Fruit fly (Drosophila melanogaster) whole organism, prepupa: ENCODE data around the gene chp.

Experiments
- Blimp-1 ChIP-seq: fragments of 200-800 bp; sonication (Bioruptor generic); optimal IDR thresholded peaks from 3 replicates; lab custom pipeline; 2017; ENCODE audit warnings: missing biosample characterization, missing genetic modification characterization, mild to moderate bottlenecking, moderate library complexity, missing genetic modification reagents
- CG10631 ChIP-seq: fragments of 200-800 bp; sonication (Bioruptor generic); optimal IDR thresholded peaks from 2 replicates; lab custom pipeline; 2016; ENCODE audit warnings: missing biosample characterization, missing genetic modification characterization
- CG11762 ChIP-seq: fragments of 200-800 bp; sonication (Bioruptor generic); optimal IDR thresholded peaks from 3 replicates; lab custom pipeline; 2016; ENCODE audit warnings: missing biosample characterization, missing genetic modification characterization; ENCODE audit not compliant: insufficient read depth
- CG15336 ChIP-seq: fragments of 200-800 bp; sonication (Bioruptor generic); IDR thresholded peaks from 2 replicates; pipeline ENCODE4 v1.3.6; 2022; ENCODE audit warnings: missing biosample characterization, missing genetic modification characterization
- CG16779 ChIP-seq: fragments of 200-800 bp; sonication (Bioruptor generic); optimal IDR thresholded peaks from 3 replicates; lab custom pipeline; 2017; ENCODE audit warnings: missing biosample characterization, mild to moderate bottlenecking, missing genetic modification characterization
- CG3032 ChIP-seq: fragments of 200-800 bp; optimal IDR thresholded peaks from 2 replicates; lab custom pipeline; 2019; ENCODE audit warnings: missing biosample characterization, mild to moderate bottlenecking, missing genetic modification characterization, moderate library complexity
- CG31627 ChIP-seq: fragments of 200-800 bp; sonication (Bioruptor generic); optimal IDR thresholded peaks from 3 replicates; lab custom pipeline; 2016; ENCODE audit warnings: missing biosample characterization, missing genetic modification characterization
- CG34406 ChIP-seq: fragments of 200-800 bp; sonication (Bioruptor generic); optimal IDR thresholded peaks from 3 replicates; lab custom pipeline; 2016; ENCODE audit warnings: missing biosample characterization, missing genetic modification characterization
- CG3919 ChIP-seq: fragments of 200-800 bp; sonication (Bioruptor generic); optimal IDR thresholded peaks from 3 replicates; lab custom pipeline; 2016; ENCODE audit warnings: missing biosample characterization, missing genetic modification characterization
- CG4318 ChIP-seq: fragments of 200-800 bp; sonication (Bioruptor generic); optimal IDR thresholded peaks from 3 replicates; lab custom pipeline; 2017; ENCODE audit warnings: missing biosample characterization, mild to moderate bottlenecking, missing genetic modification characterization
- CG6163 ChIP-seq: fragments of 200-800 bp; sonication (Bioruptor generic); IDR thresholded peaks from 3 replicates; pipeline ENCODE4 v1.3.6; 2022; ENCODE audit warnings: missing biosample characterization, missing genetic modification characterization
- CG6792 ChIP-seq: fragments of 200-800 bp; sonication (Bioruptor generic); optimal IDR thresholded peaks from 3 replicates; lab custom pipeline; 2016; ENCODE audit warnings: missing biosample characterization, missing genetic modification characterization
- CG6808 ChIP-seq: fragments of 200-800 bp; sonication (Bioruptor generic); optimal IDR thresholded peaks from 3 replicates; lab custom pipeline; 2017; ENCODE audit warnings: missing biosample characterization, missing genetic modification characterization, mild to moderate bottlenecking, moderate library complexity, missing genetic modification reagents
- CG7368 ChIP-seq: fragments of 200-800 bp; sonication (Bioruptor generic); optimal IDR thresholded peaks from 3 replicates; lab custom pipeline; 2016; ENCODE audit warnings: missing biosample characterization, missing genetic modification characterization
- CG8119 ChIP-seq: fragments of 200-800 bp; sonication (Bioruptor generic); IDR thresholded peaks from 3 replicates; pipeline ENCODE4 v1.3.6; 2022; ENCODE audit warnings: missing biosample characterization, missing genetic modification characterization
- Eip78C ChIP-seq: fragments of 200-800 bp; sonication (Bioruptor generic); peaks from one replicate; lab custom pipeline; 2016; ENCODE audit warnings: missing biosample characterization, missing genetic modification characterization
- Eip93F ChIP-seq: fragments of 200-800 bp; sonication (Bioruptor generic); optimal IDR thresholded peaks from 2 replicates; lab custom pipeline; 2016; ENCODE audit warnings: missing biosample characterization, mild to moderate bottlenecking, missing genetic modification characterization
- Ets96B ChIP-seq: fragments of 200-800 bp; optimal IDR thresholded peaks from 2 replicates; lab custom pipeline; 2019; ENCODE audit warnings: missing biosample characterization, mild to moderate bottlenecking, missing genetic modification characterization, moderate library complexity
- Gug ChIP-seq: fragments of 200-800 bp; sonication (Bioruptor generic); IDR thresholded peaks from 2 replicates; pipeline ENCODE4 v1.3.6; 2022; ENCODE audit warnings: missing biosample characterization, missing genetic modification characterization
- Hr38 ChIP-seq: sonication (Bioruptor generic); optimal IDR thresholded peaks from 2 replicates; lab custom pipeline; 2016; ENCODE audit warnings: missing biosample characterization, missing genetic modification characterization
- Hr39 ChIP-seq: fragments of 200-800 bp; sonication (Bioruptor generic); optimal IDR thresholded peaks from 2 replicates; lab custom pipeline; 2016; ENCODE audit warnings: missing biosample characterization, missing genetic modification characterization
- Lpt ChIP-seq: fragments of 200-800 bp; sonication (Bioruptor generic); optimal IDR thresholded peaks from 3 replicates; lab custom pipeline; 2016; ENCODE audit warnings: missing biosample characterization, missing genetic modification characterization
- acj6 ChIP-seq: fragments of 200-800 bp; sonication (Bioruptor generic); optimal IDR thresholded peaks from 3 replicates; lab custom pipeline; 2016; ENCODE audit warnings: missing biosample characterization, missing genetic modification characterization
- dac ChIP-seq: fragments of 200-800 bp; sonication (Bioruptor generic); optimal IDR thresholded peaks from 2 replicates; lab custom pipeline; 2017; ENCODE audit warnings: missing biosample characterization, mild to moderate bottlenecking, missing genetic modification characterization
- fd85E ChIP-seq: fragments of 200-800 bp; sonication (Bioruptor generic); optimal IDR thresholded peaks from 3 replicates; lab custom pipeline; 2016; ENCODE audit warnings: missing biosample characterization, missing genetic modification characterization
- fkh ChIP-seq: fragments of 200-800 bp; sonication (Bioruptor generic); optimal IDR thresholded peaks from 3 replicates; lab custom pipeline; 2017; ENCODE audit warnings: missing biosample characterization, mild to moderate bottlenecking, missing genetic modification characterization, moderate library complexity
- lz ChIP-seq: fragments of 200-800 bp; sonication (Bioruptor generic); optimal IDR thresholded peaks from 3 replicates; lab custom pipeline; 2016; ENCODE audit warnings: missing biosample characterization, missing genetic modification characterization
- net ChIP-seq: fragments of 200-800 bp; sonication (Bioruptor generic); optimal IDR thresholded peaks from 3 replicates; lab custom pipeline; 2016; ENCODE audit warnings: missing biosample characterization, missing genetic modification characterization
- salr ChIP-seq, 2 experiments: fragments of 200-800 bp; sonication (Bioruptor generic); optimal IDR thresholded peaks; 3 replicates each; lab custom pipeline; 2016 to 2018; ENCODE audit warnings: missing biosample characterization in 2 of 2, missing genetic modification characterization in 2 of 2, mild to moderate bottlenecking in 1 of 2
- topi ChIP-seq: fragments of 200-800 bp; sonication (Bioruptor generic); optimal IDR thresholded peaks from 3 replicates; lab custom pipeline; 2016; ENCODE audit warnings: missing biosample characterization, missing genetic modification characterization
- vri ChIP-seq: fragments of 200-800 bp; sonication (Bioruptor generic); optimal IDR thresholded peaks from 3 replicates; lab custom pipeline; 2016; ENCODE audit warnings: missing biosample characterization, mild to moderate bottlenecking, missing genetic modification characterization

Gene chp

dm6 chr3R:31196731-31197130 is 13.8 kb downstream of the chp start, which contains the start of gene CG1544:
Gene CG1544, plus strand, starts transcription at chr3R:31196916.
- peak; percentile 3 for TF ChIP-seq Blimp-1
- no peak for TF ChIP-seq CG6163
- 0 out of 2 replicates have a peak, but pooled peaks have one; percentile 31 for TF ChIP-seq Gug (GFP tag; lab: Robert Waterston, UW)
- peak; percentile 51 for TF ChIP-seq Eip78C (GFP tag; lab: Kevin White, UChicago)
- peak; percentile 10 for TF ChIP-seq fkh (GFP tag; lab: Kevin White, UChicago)
- TF ChIP-seq CG3919 = no peak
- TF ChIP-seq, all 60 proteins: peak for 4

dm6 chr3R:31195695-31196113 is 14.8 kb downstream of the chp start, which contains the start of gene mesh:
Gene mesh, minus strand, starts transcription at chr3R:31195762.
- TF ChIP-seq CG4318 (GFP tag; lab: Kevin White, UChicago) (no peak), CG6792 (no peak), Lpt (no peak), acj6 (no peak), Eip93F (GFP tag; lab: Kevin White, UChicago) (peak; percentile 61), CG6163 (no peak), CG6808 (no peak), vri (GFP tag; lab: Kevin White, UChicago) (peak; percentile 89), Gug (GFP tag; lab: Robert Waterston, UW) (no peak), fkh (GFP tag; lab: Kevin White, UChicago) (peak; percentile 67), topi (GFP tag; lab: Kevin White, UChicago) (no peak), dac (GFP tag; lab: Kevin White, UChicago) (no peak)

dm6 chr3R:31194627-31195026 is 15.9 kb downstream of the chp start:
- TF ChIP-seq CG8119 (GFP tag; lab: Robert Waterston, UW) (no peak), CG10631 (GFP tag; lab: Kevin White, UChicago) (no peak), Gug (GFP tag; lab: Robert Waterston, UW) (no peak), fkh (GFP tag; lab: Kevin White, UChicago) (peak; percentile 67), Eip78C (GFP tag; lab: Kevin White, UChicago) (peak; percentile 18), Eip93F (GFP tag; lab: Kevin White, UChicago) (peak; percentile 16), vri (GFP tag; lab: Kevin White, UChicago) (peak; percentile 63)

dm6 chr3R:31193062-31193461 is 17.5 kb downstream of the chp start, which contains the start of gene bnk:
Gene bnk, plus strand, starts transcription at chr3R:31193362.
- TF ChIP-seq CG34406 (GFP tag; lab: Kevin White, UChicago) = no peak
- TF ChIP-seq fd85E (GFP tag; lab: Kevin White, UChicago) = no peak
- TF ChIP-seq Blimp-1 = no peak
- TF ChIP-seq CG10631 (GFP tag; lab: Kevin White, UChicago) = no peak
- TF ChIP-seq CG31627 (GFP tag; lab: Kevin White, UChicago) = no peak
- no peak for TF ChIP-seq salr (GFP tag; optimal IDR thresholded peaks at IDR 0.05; lab: Kevin White, UChicago)
- TF ChIP-seq CG16779 (tag; lab: Kevin White, UChicago) = no peak
- TF ChIP-seq CG4318 (GFP tag; lab: Kevin White, UChicago) = no peak
- no peak for TF ChIP-seq CG6792
- no peak for TF ChIP-seq CG15336 (GFP tag; lab: Robert Waterston, UW)
- TF ChIP-seq lz (GFP tag; lab: Kevin White, UChicago) = no peak
- TF ChIP-seq Hr39 (GFP tag; lab: Kevin White, UChicago) = no peak
- TF ChIP-seq Eip78C (GFP tag; lab: Kevin White, UChicago) = no peak
- TF ChIP-seq CG7368 (GFP tag; lab: Kevin White, UChicago) = no peak
- no peak for TF ChIP-seq topi (GFP tag; lab: Kevin White, UChicago)
- TF ChIP-seq Ets96B (tag; lab: Kevin White, UChicago) = no peak

dm6 chr3R:31181816-31182215 is 28.7 kb downstream of the chp start:
- no peak for TF ChIP-seq fd85E (GFP tag; lab: Kevin White, UChicago)
- TF ChIP-seq lz (GFP tag; lab: Kevin White, UChicago) = no peak
- no peak for TF ChIP-seq CG11762 (GFP tag; lab: Kevin White, UChicago)
- TF ChIP-seq Eip93F (GFP tag; lab: Kevin White, UChicago) = no peak
- no peak for TF ChIP-seq salr (GFP tag; optimal IDR thresholded peaks at IDR 0.05; lab: Kevin White, UChicago)
- TF ChIP-seq CG3032 (tag; lab: Kevin White, UChicago) = no peak
- TF ChIP-seq Hr38 = no peak
- TF ChIP-seq CG16779 (tag; lab: Kevin White, UChicago) = no peak
- no peak for TF ChIP-seq net (GFP tag; lab: Kevin White, UChicago)
